Worm (Caenorhabditis elegans) whole organism, early embryonic: ENCODE results near the gene F55A11.4.

Experiments used
- B0310.2 ChIP-seq: sonication (generic microtip); optimal IDR thresholded peaks from 2 replicates; lab custom pipeline; 2016; ENCODE audit warnings: mild to moderate bottlenecking, missing genetic modification characterization, missing compliant biosample characterization
- F13C5.2 ChIP-seq: sonication (generic microtip); optimal IDR thresholded peaks from 2 replicates; lab custom pipeline; 2017; ENCODE audit warnings: mild to moderate bottlenecking, missing genetic modification characterization, inconsistent platforms, missing compliant biosample characterization
- aly-1 ChIP-seq: sonication (generic microtip); optimal IDR thresholded peaks from 2 replicates; lab custom pipeline; 2016; ENCODE audit warnings: missing genetic modification characterization, missing compliant biosample characterization
- ama-1 ChIP-seq: fragments of 150-350 bp; optimal IDR thresholded peaks from 2 replicates; lab custom pipeline; 2014
- ceh-13 ChIP-seq: fragments of 200-800 bp; sonication (Bioruptor generic); optimal IDR thresholded peaks from 2 replicates; lab custom pipeline; 2018; ENCODE audit warnings: mild to moderate bottlenecking, missing genetic modification characterization, missing compliant biosample characterization
- ceh-36 ChIP-seq: sonication (generic microtip); optimal IDR thresholded peaks from 2 replicates; lab custom pipeline; 2016; ENCODE audit warnings: missing genetic modification characterization, inconsistent platforms, missing compliant biosample characterization
- ets-7 ChIP-seq: sonication (generic microtip); optimal IDR thresholded peaks from 2 replicates; lab custom pipeline; 2016; ENCODE audit warnings: missing genotype, missing genetic modification characterization, missing compliant biosample characterization
- flt-1 ChIP-seq: fragments of 200-800 bp; sonication (Bioruptor generic); IDR thresholded peaks from 2 replicates; pipeline ENCODE4 v1.3.6; 2022; ENCODE audit warnings: missing genetic modification characterization, missing compliant biosample characterization
- hmg-4 ChIP-seq: fragments of 200-800 bp; sonication (Bioruptor generic); optimal IDR thresholded peaks from 2 replicates; lab custom pipeline; 2018; ENCODE audit warnings: mild to moderate bottlenecking, missing genetic modification characterization, missing compliant biosample characterization
- pes-1 ChIP-seq: fragments of 200-800 bp; sonication (Bioruptor generic); IDR thresholded peaks from 2 replicates; pipeline ENCODE4 v1.3.6; 2022; ENCODE audit warnings: missing genetic modification reagents, missing genetic modification characterization, missing compliant biosample characterization
- tbx-11 ChIP-seq: fragments of 200-800 bp; sonication (Bioruptor generic); IDR thresholded peaks from 2 replicates; pipeline ENCODE4 v1.3.6; 2022; ENCODE audit warnings: missing genetic modification characterization, missing compliant biosample characterization
- tra-4 ChIP-seq: sonication (generic microtip); optimal IDR thresholded peaks from 2 replicates; lab custom pipeline; 2017; ENCODE audit warnings: missing genetic modification characterization, missing compliant biosample characterization

DNA sequence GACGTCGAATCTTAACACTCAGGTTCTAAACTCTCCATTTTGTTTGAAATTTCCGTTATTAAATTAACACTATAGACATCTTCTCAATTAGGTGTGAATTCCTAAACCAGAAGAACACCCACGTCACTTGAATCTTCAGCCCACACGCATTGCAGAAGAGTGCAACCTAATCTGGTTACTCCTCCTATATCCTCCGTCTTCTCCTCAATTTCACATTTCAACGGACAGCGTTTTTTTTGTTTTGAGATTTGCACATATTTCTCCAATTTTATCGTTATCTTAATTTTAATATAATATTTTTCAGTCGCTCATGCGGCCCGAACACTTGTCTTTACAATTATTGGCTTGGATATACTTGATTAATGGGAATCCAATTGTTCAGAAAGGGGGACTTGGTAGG lies 12.9 kb upstream of the F55A11.4 start, which contains the start of gene smoc-1:
- TF ChIP-seq hmg-4 (GFP tag; lab: Kevin White, UChicago), result no peak
- no peak for TF ChIP-seq ama-1 (lab: Kevin White, UChicago)
- no peak for TF ChIP-seq B0310.2 (tag; lab: Kevin White, UChicago)
- no peak for TF ChIP-seq ceh-13 (GFP tag; lab: Kevin White, UChicago)
- no peak for TF ChIP-seq aly-1 (tag; lab: Kevin White, UChicago)
- no peak for TF ChIP-seq flt-1 (GFP tag; lab: Robert Waterston, UW)
- no peak for TF ChIP-seq tra-4 (tag; lab: Kevin White, UChicago)
- no peak for TF ChIP-seq F13C5.2
- no peak for TF ChIP-seq ceh-36 (tag; lab: Kevin White, UChicago)
- TF ChIP-seq tbx-11 (GFP tag; lab: Robert Waterston, UW), result no peak
- no peak for TF ChIP-seq pes-1
- no peak for TF ChIP-seq ets-7 (tag; lab: Kevin White, UChicago)
